Fruit fly (Drosophila melanogaster): ENCODE measurements around the gene Nmdar1.

dm6 chr3R:5564775-5565190 is 41.7 kb upstream of the Nmdar1 start, which contains the start of the genes CG14671 and CG12746:
- TF ChIP-seq CG32121 (GFP tag; IDR thresholded peaks at IDR 0.05) (no peak), EcR (GFP tag; optimal IDR thresholded peaks at IDR 0.05) (no peak), CG13204 (GFP tag; optimal IDR thresholded peaks at IDR 0.05) (no peak)

All from whole organism, pupa.